Worm (Caenorhabditis elegans) whole organism, L3 larva: ENCODE data around the gene skr-20.

ENCODE experiments used
- fos-1 ChIP-seq: fragments of 150-350 bp; optimal IDR thresholded peaks from 2 replicates; lab custom pipeline; 2014; ENCODE audit warnings: missing biosample characterization, missing genetic modification characterization
- nhr-237 ChIP-seq: fragments of 150-350 bp; optimal IDR thresholded peaks from 2 replicates; lab custom pipeline; 2014; ENCODE audit warnings: missing biosample characterization, missing genetic modification characterization
- nhr-76 ChIP-seq: fragments of 150-350 bp; sonication (generic microtip); optimal IDR thresholded peaks from 5 replicates; lab custom pipeline; 2014; ENCODE audit warnings: missing biosample characterization, missing genetic modification characterization

DNA sequence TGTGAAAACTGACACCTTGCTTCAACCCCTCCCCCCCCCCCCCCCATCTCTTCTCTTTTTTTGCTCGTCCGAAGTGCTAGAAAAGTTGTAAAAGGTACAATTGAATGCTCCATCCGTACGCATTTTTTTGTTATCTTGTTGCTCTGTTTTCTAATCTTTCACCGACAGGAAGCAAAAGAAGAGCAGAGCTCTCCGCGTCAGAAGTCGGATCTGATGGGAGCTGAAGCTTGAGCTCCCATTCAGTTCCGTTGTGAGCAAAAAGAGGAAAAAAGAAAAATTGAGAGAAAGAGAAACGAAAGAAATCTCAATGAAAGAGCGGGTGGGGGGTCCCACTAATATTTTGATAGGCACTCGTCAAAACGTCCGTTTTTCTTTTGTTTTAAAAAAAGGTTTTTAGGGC is 16.4 kb downstream of the skr-20 start:
- no peak for TF ChIP-seq nhr-76 (tag; lab: Kevin White, UChicago)
- TF ChIP-seq fos-1 = no peak
- no peak for TF ChIP-seq nhr-237
